Worm (Caenorhabditis elegans): ENCODE data around the gene B0228.8.

- TF ChIP-seq sea-2 (GFP tag; optimal IDR thresholded peaks at IDR 0.05) (no peak), egl-27 (tag; optimal IDR thresholded peaks at IDR 0.05) (no peak), nhr-67 (tag; optimal IDR thresholded peaks at IDR 0.05) (no peak), nfya-1 (tag; optimal IDR thresholded peaks at IDR 0.05; ENCODE audit: insufficient read depth) (no peak), snpc-4 (tag; optimal IDR thresholded peaks at IDR 0.05) (no peak), ceh-9 (tag; optimal IDR thresholded peaks at IDR 0.05) (no peak)
These were observed 39.9 kb upstream of the B0228.8 start for ce11 chrII:7801255-7801654.
